Worm (Caenorhabditis elegans) whole organism, late embryonic: Measurements from ENCODE around the gene F21C10.18.

Source experiments
- C38D4.7 ChIP-seq: fragments of 200-800 bp; sonication (Bioruptor generic); optimal IDR thresholded peaks from 2 replicates; lab custom pipeline; 2018; ENCODE audit warnings: mild to moderate bottlenecking, missing genetic modification characterization, moderate library complexity, missing compliant biosample characterization
- K02D7.2 ChIP-seq: sonication (generic microtip); optimal IDR thresholded peaks from 2 replicates; lab custom pipeline; 2017; ENCODE audit warnings: mild to moderate bottlenecking, missing genetic modification characterization, missing compliant biosample characterization
- K09A11.1 ChIP-seq: sonication (generic microtip); optimal IDR thresholded peaks from 2 replicates; lab custom pipeline; 2017; ENCODE audit warnings: antibody characterized with exemption, mild to moderate bottlenecking, missing genetic modification characterization, missing compliant biosample characterization; ENCODE audit not compliant: insufficient read depth
- Y22D7AL.16 ChIP-seq: sonication (generic microtip); optimal IDR thresholded peaks from 2 replicates; lab custom pipeline; 2016; ENCODE audit warnings: missing genetic modification characterization, missing compliant biosample characterization
- ahr-1 ChIP-seq: sonication (generic microtip); optimal IDR thresholded peaks from 2 replicates; lab custom pipeline; 2016; ENCODE audit warnings: missing genetic modification characterization, missing compliant biosample characterization
- ama-1 ChIP-seq: fragments of 150-350 bp; optimal IDR thresholded peaks from 2 replicates; lab custom pipeline; 2014
- ceh-18 ChIP-seq: sonication (generic microtip); optimal IDR thresholded peaks from 2 replicates; lab custom pipeline; 2016; ENCODE audit warnings: missing genetic modification characterization, missing compliant biosample characterization
- ceh-19 ChIP-seq: fragments of 200-800 bp; sonication (Bioruptor generic); optimal IDR thresholded peaks from 2 replicates; lab custom pipeline; 2018; ENCODE audit warnings: mild to moderate bottlenecking, missing genetic modification characterization, missing compliant biosample characterization
- ceh-24 ChIP-seq: sonication (generic microtip); optimal IDR thresholded peaks from 2 replicates; lab custom pipeline; 2016; ENCODE audit warnings: mild to moderate bottlenecking, missing genetic modification characterization, missing compliant biosample characterization
- ceh-30 ChIP-seq: fragments of 150-350 bp; optimal IDR thresholded peaks from 2 replicates; lab custom pipeline; 2014; ENCODE audit warnings: missing biosample characterization, missing genetic modification characterization
- ceh-9 ChIP-seq: sonication (generic microtip); optimal IDR thresholded peaks from 2 replicates; lab custom pipeline; 2016; ENCODE audit warnings: mild to moderate bottlenecking, missing genetic modification characterization, inconsistent platforms, missing compliant biosample characterization
- dmd-4 ChIP-seq: sonication (generic microtip); optimal IDR thresholded peaks from 2 replicates; lab custom pipeline; 2016; ENCODE audit warnings: borderline replicate concordance, missing genetic modification characterization, missing compliant biosample characterization
- elt-2 ChIP-seq: sonication (generic microtip); optimal IDR thresholded peaks from 2 replicates; lab custom pipeline; 2016; ENCODE audit warnings: missing genetic modification reagents, missing genetic modification characterization, missing compliant biosample characterization
- fkh-10 ChIP-seq: fragments of 150-350 bp; optimal IDR thresholded peaks from 2 replicates; lab custom pipeline; 2014; ENCODE audit warnings: missing biosample characterization, missing genetic modification reagents, missing genetic modification characterization
- hlh-30 ChIP-seq: sonication (generic microtip); optimal IDR thresholded peaks from 2 replicates; lab custom pipeline; 2017; ENCODE audit warnings: antibody characterized with exemption, missing genetic modification characterization, missing compliant biosample characterization; ENCODE audit not compliant: insufficient read depth
- lin-11 ChIP-seq: fragments of 200-800 bp; sonication (Bioruptor generic); optimal IDR thresholded peaks from 2 replicates; lab custom pipeline; 2018; ENCODE audit warnings: mild to moderate bottlenecking, missing genetic modification characterization, missing compliant biosample characterization
- madf-2 ChIP-seq: sonication (generic microtip); optimal IDR thresholded peaks from 2 replicates; lab custom pipeline; 2017; ENCODE audit warnings: missing genetic modification characterization, missing compliant biosample characterization
- mec-3 ChIP-seq: sonication (generic microtip); optimal IDR thresholded peaks from 2 replicates; lab custom pipeline; 2016; ENCODE audit warnings: borderline replicate concordance, missing genetic modification characterization, missing compliant biosample characterization
- nfya-1 ChIP-seq: sonication (generic microtip); optimal IDR thresholded peaks from 2 replicates; lab custom pipeline; 2017; ENCODE audit warnings: missing genetic modification characterization, mild to moderate bottlenecking, missing compliant biosample characterization, antibody characterized with exemption, moderate library complexity
- nhr-11 ChIP-seq: fragments of 150-350 bp; optimal IDR thresholded peaks from 2 replicates; lab custom pipeline; 2014; ENCODE audit warnings: missing biosample characterization, missing genetic modification characterization
- npax-4 ChIP-seq: sonication (generic microtip); optimal IDR thresholded peaks from 2 replicates; lab custom pipeline; 2016; ENCODE audit warnings: missing genetic modification characterization, missing compliant biosample characterization
- pag-3 ChIP-seq: sonication (generic microtip); optimal IDR thresholded peaks from 2 replicates; lab custom pipeline; 2016; ENCODE audit warnings: missing compliant biosample characterization, missing genetic modification characterization, borderline replicate concordance
- pat-9 ChIP-seq: fragments of 200-800 bp; sonication (Bioruptor generic); optimal IDR thresholded peaks from 2 replicates; lab custom pipeline; 2018; ENCODE audit warnings: mild to moderate bottlenecking, missing genetic modification characterization, moderate library complexity, missing compliant biosample characterization
- ref-2 ChIP-seq: sonication (generic microtip); optimal IDR thresholded peaks from 2 replicates; lab custom pipeline; 2016; ENCODE audit warnings: missing genetic modification characterization, missing compliant biosample characterization
- rnt-1 ChIP-seq: sonication (generic microtip); optimal IDR thresholded peaks from 2 replicates; lab custom pipeline; 2016; ENCODE audit warnings: missing genetic modification characterization, missing compliant biosample characterization
- sdc-2 ChIP-seq: sonication (generic microtip); optimal IDR thresholded peaks from 2 replicates; lab custom pipeline; 2016; ENCODE audit warnings: missing genotype, missing genetic modification characterization, missing compliant biosample characterization
- sox-2 ChIP-seq: fragments of 200-800 bp; sonication (Bioruptor generic); IDR thresholded peaks from 2 replicates; pipeline ENCODE4 v1.3.6; 2022; ENCODE audit warnings: missing genetic modification reagents, missing genetic modification characterization, missing compliant biosample characterization
- syd-9 ChIP-seq: sonication (generic microtip); optimal IDR thresholded peaks from 2 replicates; lab custom pipeline; 2016; ENCODE audit warnings: mild to moderate bottlenecking, missing genetic modification characterization, moderate library complexity, missing compliant biosample characterization
- tbx-7 ChIP-seq: sonication (generic microtip); optimal IDR thresholded peaks from 2 replicates; lab custom pipeline; 2016; ENCODE audit warnings: missing genotype, missing genetic modification characterization, missing compliant biosample characterization
- unc-3 ChIP-seq, 2 experiments: fragments of 200-800 bp in 1 of 2; sonication (Bioruptor generic) in 1 of 2; sonication (generic microtip) in 1 of 2; conservative IDR thresholded peaks in 1 of 2; optimal IDR thresholded peaks in 1 of 2; 2 replicates each; pipeline versions ENCODE4 v1.3.6 to Lab custom; 2016 to 2022; ENCODE audit warnings: missing compliant biosample characterization in 2 of 2, missing genetic modification characterization in 2 of 2, missing genetic modification reagents in 1 of 2
- unc-55 ChIP-seq: sonication (generic microtip); optimal IDR thresholded peaks from 2 replicates; lab custom pipeline; 2017; ENCODE audit warnings: missing biosample characterization, missing genetic modification reagents, missing genetic modification characterization
- zip-5 ChIP-seq: sonication (generic microtip); optimal IDR thresholded peaks from 2 replicates; lab custom pipeline; 2016; ENCODE audit warnings: missing genetic modification characterization, missing compliant biosample characterization

F21C10.18 gene

DNA sequence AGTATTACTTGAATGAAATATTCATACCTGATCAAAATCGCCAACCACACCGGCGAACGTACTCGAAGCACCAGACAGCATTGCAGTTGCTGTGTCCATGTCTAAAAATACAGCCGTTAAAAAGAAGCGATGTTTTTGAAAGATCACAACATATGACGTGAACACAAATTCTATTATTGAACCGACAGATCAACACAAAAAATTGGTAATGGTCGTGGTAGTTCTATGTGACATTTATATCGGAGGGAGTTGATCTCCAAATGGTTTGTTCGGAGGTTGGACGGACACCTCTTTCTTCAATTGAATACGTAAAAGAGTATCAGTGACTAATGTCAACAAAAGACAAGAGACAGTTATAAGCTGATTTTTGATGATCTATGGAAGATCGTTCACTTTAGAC, 33.0 kb downstream of the F21C10.18 start, which contains the start of gene pitr-3:
Gene pitr-3, minus strand, starts transcription at position 101 of the 400 bp plus-strand sequence.
- TF ChIP-seq K02D7.2 (tag; lab: Kevin White, UChicago) (no peak), unc-3 (GFP tag; conservative IDR thresholded peaks at IDR 0.05; lab: Robert Waterston, UW) (no peak), unc-3 (tag; optimal IDR thresholded peaks at IDR 0.05; lab: Kevin White, UChicago) (no peak), syd-9 (tag; lab: Kevin White, UChicago) (no peak), fkh-10 (GFP tag; lab: Kevin White, UChicago) (no peak), ceh-19 (no peak), ama-1 (no peak), sox-2 (GFP tag; lab: Robert Waterston, UW) (no peak), ceh-30 (no peak), tbx-7 (no peak)
- TF ChIP-seq, all 69 proteins: peak for 0

DNA sequence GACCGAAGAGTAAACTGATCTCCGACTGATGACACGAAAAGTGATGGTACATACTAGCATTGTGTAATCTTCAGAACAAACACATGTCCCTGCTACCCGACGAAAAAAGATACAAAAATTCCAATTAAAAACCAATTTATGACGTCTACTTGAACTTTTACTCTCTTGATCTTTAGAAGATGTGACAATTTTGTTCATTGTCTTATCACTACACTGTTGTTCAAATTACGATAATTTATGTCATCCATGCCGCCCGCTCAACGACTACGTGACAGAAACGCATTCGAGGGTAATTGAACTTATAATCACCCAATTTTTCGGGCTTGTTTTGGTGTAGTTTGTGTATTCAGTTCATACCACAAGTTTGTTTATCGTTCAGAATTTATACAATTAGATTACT, 35.6 kb downstream of the F21C10.18 start:
- TF ChIP-seq ref-2 (tag; lab: Kevin White, UChicago) (no peak), ceh-18 (tag; lab: Kevin White, UChicago) (no peak), rnt-1 (tag; lab: Kevin White, UChicago) (no peak), pag-3 (tag; lab: Kevin White, UChicago) (no peak), hlh-30 (tag; lab: Kevin White, UChicago) (no peak), madf-2 (tag; lab: Kevin White, UChicago) (no peak), npax-4 (no peak)

DNA sequence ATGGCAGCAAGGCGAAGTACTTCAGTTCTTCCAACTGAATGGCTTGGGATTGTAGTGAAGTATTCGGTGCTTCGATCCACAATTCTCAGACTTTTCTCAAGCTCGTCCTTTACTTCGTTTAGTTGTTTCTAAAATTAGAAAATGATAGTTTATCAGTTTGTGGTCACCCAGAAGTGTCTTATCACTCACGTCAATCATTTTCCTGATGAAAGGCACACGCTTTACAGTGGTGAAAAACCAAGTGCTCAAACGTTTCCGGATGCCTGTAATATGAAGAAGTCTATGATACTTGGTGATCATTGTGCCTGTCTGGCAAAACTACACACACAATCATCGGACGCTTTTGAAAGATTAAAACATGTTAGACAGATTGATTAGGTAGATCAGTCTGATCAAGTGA, 37.9 kb downstream of the F21C10.18 start:
- TF ChIP-seq tbx-7 (no peak), elt-2 (tag; lab: Kevin White, UChicago) (peak; percentile 19)

DNA sequence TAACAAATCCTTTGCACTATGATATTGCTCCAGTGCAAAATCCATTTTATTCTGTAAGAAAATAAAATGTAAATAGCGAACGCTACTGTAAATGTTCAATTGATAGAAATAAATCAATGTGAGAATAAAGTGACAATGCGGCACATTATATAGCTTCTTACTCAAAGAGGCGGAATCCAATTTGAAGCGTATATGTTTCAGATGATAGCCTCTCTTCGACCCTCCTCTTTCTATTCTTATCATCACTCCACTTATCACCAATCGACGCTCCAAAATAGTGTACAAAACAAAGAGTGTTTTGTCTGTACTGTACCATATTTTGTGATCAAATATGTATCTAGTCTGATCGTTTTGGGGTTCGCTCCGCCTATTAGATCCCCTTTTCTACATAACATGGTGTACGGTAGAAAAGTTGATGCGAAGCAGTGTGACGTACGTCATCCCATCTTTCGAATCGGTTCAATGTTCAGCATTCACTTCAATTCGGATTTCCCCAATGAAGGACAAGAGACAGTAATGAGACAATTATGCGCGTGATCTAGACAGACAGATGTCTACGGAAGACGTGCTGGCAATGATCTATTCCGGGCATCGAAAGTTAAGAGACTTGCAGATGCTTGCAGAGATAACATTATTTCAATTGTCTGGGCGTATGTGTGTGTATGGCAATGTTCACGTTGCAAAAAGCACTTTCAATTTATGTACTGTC, 38.7 kb downstream of the F21C10.18 start, which contains the start of gene spl-2:
Gene spl-2, minus strand, starts transcription at position 51 of the 709 bp plus-strand sequence.
- TF ChIP-seq hlh-30 (tag; lab: Kevin White, UChicago) (no peak), elt-2 (tag; lab: Kevin White, UChicago) (peak; percentile 22), madf-2 (tag; lab: Kevin White, UChicago) (no peak)

DNA sequence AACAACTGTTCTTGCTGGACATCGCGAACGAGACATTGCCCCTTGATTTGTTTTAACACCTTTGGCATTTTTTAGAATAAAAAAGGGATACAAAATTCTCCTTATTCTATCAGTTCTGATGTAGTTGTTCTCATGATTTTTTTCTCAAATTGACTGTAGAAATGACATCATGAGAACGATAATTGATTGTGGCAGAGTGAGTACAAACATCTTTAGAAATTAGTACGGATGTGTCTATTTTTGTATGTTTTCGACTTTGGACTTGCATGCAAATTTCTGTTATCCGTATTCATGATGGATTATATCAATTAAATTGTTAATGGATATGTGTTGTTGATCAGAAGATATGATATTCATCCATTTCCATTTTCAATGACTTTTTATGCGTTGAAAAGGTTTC, 39.8 kb downstream of the F21C10.18 start:
- TF ChIP-seq unc-55 (GFP tag; lab: Kevin White, UChicago) (no peak), K09A11.1 (no peak), mec-3 (tag; lab: Kevin White, UChicago) (no peak), sox-2 (GFP tag; lab: Robert Waterston, UW) (no peak), Y22D7AL.16 (no peak), fkh-10 (GFP tag; lab: Kevin White, UChicago) (no peak), ahr-1 (tag; lab: Kevin White, UChicago) (no peak), pat-9 (tag; lab: Kevin White, UChicago) (no peak), sdc-2 (no peak), nfya-1 (tag; lab: Kevin White, UChicago) (no peak)
- TF ChIP-seq, all 69 proteins: peak for 0

- TF ChIP-seq ceh-9 (tag; lab: Kevin White, UChicago) (no peak), tbx-7 (no peak), pag-3 (tag; lab: Kevin White, UChicago) (no peak), unc-3 (GFP tag; conservative IDR thresholded peaks at IDR 0.05; lab: Robert Waterston, UW) (no peak), unc-3 (tag; optimal IDR thresholded peaks at IDR 0.05; lab: Kevin White, UChicago) (no peak), ceh-30 (no peak), C38D4.7 (no peak), lin-11 (tag; lab: Kevin White, UChicago) (no peak), Y22D7AL.16 (no peak), ceh-19 (no peak), nhr-11 (no peak), dmd-4 (tag; lab: Kevin White, UChicago) (no peak), zip-5 (no peak), ceh-24 (tag; lab: Kevin White, UChicago) (no peak)
Observed at ce11 chrV:9152339-9152738, 44.0 kb downstream of the F21C10.18 start.
